Fruit fly (Drosophila melanogaster) whole organism, pupa: ENCODE data around the gene Rel.
A peak's percentile ranks its signal among the peaks of the same experiment; 100 is the strongest.

Experiments used
- CG10348 ChIP-seq: fragments of 200-800 bp; sonication (Bioruptor generic); IDR thresholded peaks from 2 replicates; pipeline ENCODE4 v1.3.6; 2022; ENCODE audit warnings: missing biosample characterization, missing genetic modification characterization
- CG12605 ChIP-seq: fragments of 200-800 bp; sonication (Bioruptor generic); IDR thresholded peaks from 2 replicates; pipeline ENCODE4 v1.3.6; 2022; ENCODE audit warnings: missing biosample characterization, missing genetic modification characterization
- CG13204 ChIP-seq: fragments of 200-800 bp; sonication (Bioruptor generic); optimal IDR thresholded peaks from 2 replicates; lab custom pipeline; 2018; ENCODE audit warnings: missing biosample characterization, mild to moderate bottlenecking, missing genetic modification characterization, moderate library complexity
- CG14655 ChIP-seq: fragments of 200-800 bp; sonication (Bioruptor generic); optimal IDR thresholded peaks from 3 replicates; lab custom pipeline; 2017; ENCODE audit warnings: mild to moderate bottlenecking, missing biosample characterization, missing genetic modification reagents, missing genetic modification characterization
- CG15710 ChIP-seq: fragments of 200-800 bp; sonication (Bioruptor generic); optimal IDR thresholded peaks from 2 replicates; lab custom pipeline; 2018; ENCODE audit warnings: missing biosample characterization, mild to moderate bottlenecking, missing genetic modification characterization, moderate library complexity
- CG17806 ChIP-seq: fragments of 200-800 bp; sonication (Bioruptor generic); optimal IDR thresholded peaks from 2 replicates; lab custom pipeline; 2018; ENCODE audit warnings: missing biosample characterization, mild to moderate bottlenecking, missing genetic modification characterization, moderate library complexity
- CG32121 ChIP-seq: fragments of 200-800 bp; sonication (Bioruptor generic); IDR thresholded peaks from 2 replicates; pipeline ENCODE4 v1.3.6; 2022; ENCODE audit warnings: missing biosample characterization, missing genetic modification characterization
- CG34367 ChIP-seq: fragments of 200-800 bp; sonication (Bioruptor generic); optimal IDR thresholded peaks from 2 replicates; lab custom pipeline; 2018; ENCODE audit warnings: missing biosample characterization, mild to moderate bottlenecking, missing genetic modification characterization
- CG4496 ChIP-seq: fragments of 200-800 bp; sonication (Bioruptor generic); IDR thresholded peaks from 3 replicates; pipeline ENCODE4 v1.3.6; 2022; ENCODE audit warnings: missing biosample characterization, missing genetic modification characterization
- CG8159 ChIP-seq: fragments of 200-800 bp; sonication (Bioruptor generic); optimal IDR thresholded peaks from 3 replicates; lab custom pipeline; 2018; ENCODE audit warnings: missing biosample characterization, mild to moderate bottlenecking, missing genetic modification characterization, moderate library complexity
- CG8301 ChIP-seq: fragments of 200-800 bp; sonication (Bioruptor generic); optimal IDR thresholded peaks from 2 replicates; lab custom pipeline; 2018; ENCODE audit warnings: missing biosample characterization, mild to moderate bottlenecking, missing genetic modification characterization
- CG9948 ChIP-seq: fragments of 200-800 bp; sonication (Bioruptor generic); optimal IDR thresholded peaks from 2 replicates; lab custom pipeline; 2018; ENCODE audit warnings: missing biosample characterization, mild to moderate bottlenecking, missing genetic modification characterization, moderate library complexity
- D1 ChIP-seq: fragments of 200-800 bp; sonication (Bioruptor generic); optimal IDR thresholded peaks from 2 replicates; lab custom pipeline; 2018; ENCODE audit warnings: missing biosample characterization, mild to moderate bottlenecking, missing genetic modification characterization, moderate library complexity
- EcR ChIP-seq: fragments of 200-800 bp; sonication (Bioruptor generic); optimal IDR thresholded peaks from 3 replicates; lab custom pipeline; 2019; ENCODE audit warnings: missing biosample characterization, missing genetic modification characterization, mild to moderate bottlenecking, moderate library complexity, missing genetic modification reagents
- Ets98B ChIP-seq: fragments of 200-800 bp; sonication (Bioruptor generic); IDR thresholded peaks from 2 replicates; pipeline ENCODE4 v1.3.6; 2022; ENCODE audit warnings: missing biosample characterization, missing genetic modification characterization
- Pif1A ChIP-seq: fragments of 200-800 bp; sonication (Bioruptor generic); optimal IDR thresholded peaks from 3 replicates; lab custom pipeline; 2016; ENCODE audit warnings: missing biosample characterization, missing genetic modification characterization
- Pif1B ChIP-seq: fragments of 200-800 bp; sonication (Bioruptor generic); optimal IDR thresholded peaks from 3 replicates; lab custom pipeline; 2016; ENCODE audit warnings: missing biosample characterization, missing genetic modification characterization
- Snoo ChIP-seq: fragments of 200-800 bp; sonication (Bioruptor generic); optimal IDR thresholded peaks from 3 replicates; lab custom pipeline; 2017; ENCODE audit warnings: missing biosample characterization, mild to moderate bottlenecking, missing genetic modification characterization, inconsistent platforms
- fd96Ca ChIP-seq: fragments of 200-800 bp; sonication (Bioruptor generic); IDR thresholded peaks from 3 replicates; pipeline ENCODE4 v1.3.6; 2022; ENCODE audit warnings: missing biosample characterization, missing genetic modification characterization
- gl ChIP-seq: fragments of 200-800 bp; sonication (Bioruptor generic); optimal IDR thresholded peaks from 2 replicates; lab custom pipeline; 2018; ENCODE audit warnings: missing biosample characterization, mild to moderate bottlenecking, missing genetic modification characterization
- rn ChIP-seq: fragments of 200-800 bp; sonication (Bioruptor generic); IDR thresholded peaks from 2 replicates; pipeline ENCODE4 v1.3.6; 2022; ENCODE audit warnings: missing biosample characterization, missing genetic modification characterization

The Rel gene

dm6 chr3R:9016869-9017268 is 30.9 kb downstream of the Rel start:
- no peak for TF ChIP-seq CG13204 (GFP tag; lab: Kevin White, UChicago)
- TF ChIP-seq Pif1A (GFP tag; lab: Kevin White, UChicago): no peak
- TF ChIP-seq rn (GFP tag; lab: Robert Waterston, UW): no peak
- TF ChIP-seq Pif1B: no peak

dm6 chr3R:9014859-9015466 is 32.8 kb downstream of the Rel start, which contains the start of the genes Kcmf1, Sf3b5 and CG11986:
Kcmf1 (minus strand) TSS chr3R:9014909.
Sf3b5 (minus strand) TSS chr3R:9015341.
CG11986 (plus strand) TSS chr3R:9015446.
- TF ChIP-seq rn (GFP tag; lab: Robert Waterston, UW) (no peak), CG34367 (tag; lab: Kevin White, UChicago) (no peak), CG9948 (tag; lab: Kevin White, UChicago) (no peak), CG12605 (GFP tag; lab: Robert Waterston, UW) (no peak), fd96Ca (GFP tag; lab: Robert Waterston, UW) (no peak), CG15710 (tag; lab: Kevin White, UChicago) (no peak), Snoo (tag; lab: Kevin White, UChicago) (no peak), CG4496 (GFP tag; lab: Robert Waterston, UW) (no peak), CG14655 (no peak), CG17806 (no peak), Ets98B (no peak), CG32121 (GFP tag; lab: Robert Waterston, UW) (no peak), CG8301 (tag; lab: Kevin White, UChicago) (no peak), Pif1B (no peak), Pif1A (GFP tag; lab: Kevin White, UChicago) (no peak), CG8159 (tag; lab: Kevin White, UChicago) (no peak), CG10348 (GFP tag; lab: Robert Waterston, UW) (no peak), D1 (tag; lab: Kevin White, UChicago) (no peak), CG13204 (GFP tag; lab: Kevin White, UChicago) (no peak)
- TF ChIP-seq, all 21 proteins: peak for 0

- TF ChIP-seq CG32121 (GFP tag; lab: Robert Waterston, UW) (peak; percentile 38; the same call in 1 of the 2 replicates), EcR (GFP tag; lab: Kevin White, UChicago) (peak; percentile 28), CG10348 (GFP tag; lab: Robert Waterston, UW) (no peak), CG9948 (tag; lab: Kevin White, UChicago) (no peak), CG13204 (GFP tag; lab: Kevin White, UChicago) (no peak), Pif1A (GFP tag; lab: Kevin White, UChicago) (no peak), gl (no peak), CG4496 (GFP tag; lab: Robert Waterston, UW) (0 out of 3 replicates have a peak, but pooled peaks have one; percentile 29), CG17806 (peak; percentile 7), CG8159 (tag; lab: Kevin White, UChicago) (peak; percentile 53), rn (GFP tag; lab: Robert Waterston, UW) (0 out of 2 replicates have a peak, but pooled peaks have one; percentile 16), CG8301 (tag; lab: Kevin White, UChicago) (no peak), CG34367 (tag; lab: Kevin White, UChicago) (no peak), Ets98B (no peak), CG15710 (tag; lab: Kevin White, UChicago) (peak; percentile 15), CG12605 (GFP tag; lab: Robert Waterston, UW) (no peak), CG14655 (no peak), fd96Ca (GFP tag; lab: Robert Waterston, UW) (0 out of 3 replicates have a peak, but pooled peaks have one; percentile 29), Pif1B (no peak), Snoo (tag; lab: Kevin White, UChicago) (peak; percentile 42), D1 (tag; lab: Kevin White, UChicago) (no peak)
Observed at dm6 chr3R:9013765-9014380, 33.9 kb downstream of the Rel start.

dm6 chr3R:9011708-9012107 is 36.1 kb downstream of the Rel start:
- 0 out of 3 replicates have a peak, but pooled peaks have one; percentile 31 for TF ChIP-seq fd96Ca (GFP tag; lab: Robert Waterston, UW)
- TF ChIP-seq CG32121 (GFP tag; lab: Robert Waterston, UW): peak; percentile 85
- no peak for TF ChIP-seq CG14655

- TF ChIP-seq CG15710 (tag; lab: Kevin White, UChicago): no peak
- TF ChIP-seq CG34367 (tag; lab: Kevin White, UChicago): no peak
- TF ChIP-seq CG9948 (tag; lab: Kevin White, UChicago): no peak
- TF ChIP-seq CG13204 (GFP tag; lab: Kevin White, UChicago): no peak
- TF ChIP-seq Snoo (tag; lab: Kevin White, UChicago): no peak
- TF ChIP-seq CG17806: no peak
- no peak for TF ChIP-seq Pif1B
- TF ChIP-seq CG32121 (GFP tag; lab: Robert Waterston, UW): peak; percentile 89
- no peak for TF ChIP-seq CG14655
- no peak for TF ChIP-seq EcR (GFP tag; lab: Kevin White, UChicago)
- no peak for TF ChIP-seq D1 (tag; lab: Kevin White, UChicago)
- no peak for TF ChIP-seq CG8301 (tag; lab: Kevin White, UChicago)
- TF ChIP-seq Ets98B: peak; percentile 48; the same call in 1 of the 2 replicates
- no peak for TF ChIP-seq CG8159 (tag; lab: Kevin White, UChicago)
- peak; percentile 34; the same call in 1 of the 3 replicates for TF ChIP-seq CG4496 (GFP tag; lab: Robert Waterston, UW)
- no peak for TF ChIP-seq rn (GFP tag; lab: Robert Waterston, UW)
- no peak for TF ChIP-seq gl
- no peak for TF ChIP-seq Pif1A (GFP tag; lab: Kevin White, UChicago)
- TF ChIP-seq CG10348 (GFP tag; lab: Robert Waterston, UW): no peak
- no peak for TF ChIP-seq CG12605 (GFP tag; lab: Robert Waterston, UW)
- peak; percentile 60; the same call in 2 of the 3 replicates for TF ChIP-seq fd96Ca (GFP tag; lab: Robert Waterston, UW)
- TF ChIP-seq, all 21 proteins: peak for 4
Observed at dm6 chr3R:9010695-9011094, 37.1 kb downstream of the Rel start.
